Worm (Caenorhabditis elegans): ENCODE measurements around the gene fkh-8.

fkh-8 gene

DNA sequence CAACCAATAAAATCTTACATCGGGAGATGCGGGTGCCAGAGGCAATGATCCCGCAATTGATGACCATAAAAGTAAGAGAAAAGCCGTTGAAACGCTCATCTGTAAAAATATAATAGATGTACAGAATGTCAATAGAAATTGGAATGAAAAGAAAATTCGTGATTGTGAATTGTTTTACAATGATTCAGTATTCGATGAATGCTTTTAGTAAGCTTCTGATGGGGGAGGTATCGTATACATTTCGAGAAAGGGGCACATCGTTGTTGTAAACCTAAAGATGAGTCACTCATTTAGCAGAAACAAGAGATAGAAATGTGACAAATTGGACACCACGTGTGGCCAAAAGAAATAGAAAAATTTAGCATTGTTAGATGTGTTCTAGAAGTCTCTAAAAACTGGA is 31.4 kb upstream of the fkh-8 start, which contains the start of gene C30B5.6 (continued):
- no peak for TF ChIP-seq aptf-2 (GFP tag; conservative IDR thresholded peaks at IDR 0.05)
- TF ChIP-seq F23B12.7 (tag; optimal IDR thresholded peaks at IDR 0.05; ENCODE audit: insufficient read depth), result no peak
- TF ChIP-seq Y79H2A.3 (GFP tag; conservative IDR thresholded peaks at IDR 0.05), result no peak
- no peak for TF ChIP-seq snpc-1.3 (tag; optimal IDR thresholded peaks at IDR 0.05; ENCODE audit: insufficient read depth)
- no peak for TF ChIP-seq ekl-4 (GFP tag; IDR thresholded peaks at IDR 0.05)
- no peak for TF ChIP-seq pha-4 (tag; optimal IDR thresholded peaks at IDR 0.05)

DNA sequence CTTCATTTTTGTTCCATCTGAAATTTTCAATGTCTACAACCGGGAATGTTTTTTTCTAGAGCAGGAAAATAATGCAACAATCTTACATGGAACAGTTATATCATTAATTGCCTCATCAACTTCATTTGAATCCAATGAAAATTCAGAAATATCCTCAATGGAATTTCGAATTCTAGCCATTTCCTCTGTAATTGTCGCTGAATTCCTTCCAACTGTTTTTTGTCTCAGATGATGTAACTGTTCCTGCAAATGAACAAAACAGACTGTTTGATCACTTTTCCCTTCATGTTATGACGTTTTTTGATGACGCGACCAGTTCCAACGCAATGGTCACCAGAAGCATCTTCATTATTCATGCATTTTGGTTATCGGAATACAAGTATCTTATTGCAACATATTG is 30.3 kb upstream of the fkh-8 start:
- no peak for TF ChIP-seq pbrm-1 (GFP tag; IDR thresholded peaks at IDR 0.05)
- no peak for TF ChIP-seq nhr-179 (tag; optimal IDR thresholded peaks at IDR 0.05)
- TF ChIP-seq C17E4.6 (GFP tag; IDR thresholded peaks at IDR 0.05), result no peak
- TF ChIP-seq ceh-79 (tag; optimal IDR thresholded peaks at IDR 0.05), result no peak
- TF ChIP-seq efl-1 (GFP tag; optimal IDR thresholded peaks at IDR 0.05), result no peak
- TF ChIP-seq Y95B8A.8 (GFP tag; IDR thresholded peaks at IDR 0.05), result no peak
- TF ChIP-seq nfya-1 (tag; optimal IDR thresholded peaks at IDR 0.05; ENCODE audit: borderline replicate concordance, insufficient read depth), result no peak
- no peak for TF ChIP-seq Y53F4B.3 (GFP tag; IDR thresholded peaks at IDR 0.05)
- no peak for TF ChIP-seq cebp-2 (GFP tag; IDR thresholded peaks at IDR 0.05)
- no peak for TF ChIP-seq madf-10 (tag; optimal IDR thresholded peaks at IDR 0.05)
- TF ChIP-seq lir-1 (GFP tag; conservative IDR thresholded peaks at IDR 0.05), result no peak
- no peak for TF ChIP-seq rcor-1 (GFP tag; IDR thresholded peaks at IDR 0.05)
- no peak for TF ChIP-seq ztf-25 (GFP tag; IDR thresholded peaks at IDR 0.05)

DNA sequence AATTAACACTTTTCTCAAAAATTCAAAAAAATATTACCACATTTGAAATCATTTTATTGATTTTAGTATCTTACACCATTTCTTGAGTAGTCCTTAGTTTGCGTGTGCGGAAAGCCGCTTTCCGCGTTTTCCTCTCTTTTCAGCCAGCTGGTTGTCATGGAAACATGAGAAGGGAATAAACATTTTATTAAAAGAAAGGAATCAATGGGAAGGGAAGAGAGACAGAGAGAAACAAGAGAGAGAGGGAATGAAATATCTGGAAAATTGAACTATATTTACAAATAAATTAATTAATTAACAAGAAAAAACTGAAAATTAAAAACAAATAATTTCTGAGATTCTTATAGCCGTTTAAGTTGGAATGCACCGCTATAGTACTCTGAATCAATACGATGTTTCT is 28.2 kb upstream of the fkh-8 start, which contains the start of gene mks-2:
Gene mks-2, minus strand, starts transcription at position 101 of the 400 bp plus-strand sequence.
- TF ChIP-seq lin-26 (GFP tag; IDR thresholded peaks at IDR 0.05), result no peak
- no peak for TF ChIP-seq egrh-3 (GFP tag; IDR thresholded peaks at IDR 0.05)
- TF ChIP-seq ZK185.1 (tag; optimal IDR thresholded peaks at IDR 0.05; ENCODE audit: poor library complexity, severe bottlenecking), result no peak
- TF ChIP-seq ceh-27 (GFP tag; optimal IDR thresholded peaks at IDR 0.05), result no peak
- TF ChIP-seq sdz-38 (tag; optimal IDR thresholded peaks at IDR 0.05), result no peak
- TF ChIP-seq madf-8 (GFP tag; conservative IDR thresholded peaks at IDR 0.05), result no peak

DNA sequence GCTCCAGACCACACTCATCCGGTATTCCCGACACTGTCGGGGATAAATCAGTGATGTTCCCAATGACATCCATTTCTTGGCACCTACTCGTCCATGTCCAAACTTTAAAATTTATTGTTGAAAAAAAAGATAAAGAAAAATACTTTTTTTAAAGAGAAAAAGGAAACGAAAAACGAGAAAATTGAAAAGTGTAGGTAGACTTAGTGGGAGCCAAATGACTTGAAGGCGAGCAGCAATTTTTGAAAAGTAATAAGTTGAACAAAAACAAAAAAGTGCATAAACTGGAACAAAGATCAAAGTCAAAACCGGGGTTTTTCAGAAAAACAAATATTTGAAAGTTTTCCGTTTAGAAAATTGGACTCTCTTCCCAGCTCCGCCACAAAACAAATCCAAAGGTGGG is 16.9 kb upstream of the fkh-8 start, which contains the start of gene daf-37:
Gene daf-37, minus strand, starts transcription at position 101 of the 400 bp plus-strand sequence.
- TF ChIP-seq zim-3 (tag; optimal IDR thresholded peaks at IDR 0.05), result no peak
- no peak for TF ChIP-seq egl-44 (GFP tag; IDR thresholded peaks at IDR 0.05)
- no peak for TF ChIP-seq aptf-3 (GFP tag; IDR thresholded peaks at IDR 0.05)
- TF ChIP-seq dpff-1 (tag; optimal IDR thresholded peaks at IDR 0.05), result no peak
- no peak for TF ChIP-seq rpc-1 (optimal IDR thresholded peaks at IDR 0.05)
- TF ChIP-seq rpc-1 (tag; optimal IDR thresholded peaks at IDR 0.05), result no peak
- no peak for TF ChIP-seq hmg-1.2 (GFP tag; IDR thresholded peaks at IDR 0.05)
- TF ChIP-seq B0019.2 (GFP tag; conservative IDR thresholded peaks at IDR 0.05), result no peak
- TF ChIP-seq hlh-12 (tag; optimal IDR thresholded peaks at IDR 0.05), result no peak
- no peak for TF ChIP-seq fkh-3 (tag; optimal IDR thresholded peaks at IDR 0.05)
- no peak for TF ChIP-seq unc-62 (GFP tag; optimal IDR thresholded peaks at IDR 0.05)
- no peak for TF ChIP-seq Y79H2A.3 (GFP tag; conservative IDR thresholded peaks at IDR 0.05)
- TF ChIP-seq madf-6 (GFP tag; IDR thresholded peaks at IDR 0.05), result no peak
